Worm (Caenorhabditis elegans): ENCODE measurements around the gene cnnm-2.

DNA sequence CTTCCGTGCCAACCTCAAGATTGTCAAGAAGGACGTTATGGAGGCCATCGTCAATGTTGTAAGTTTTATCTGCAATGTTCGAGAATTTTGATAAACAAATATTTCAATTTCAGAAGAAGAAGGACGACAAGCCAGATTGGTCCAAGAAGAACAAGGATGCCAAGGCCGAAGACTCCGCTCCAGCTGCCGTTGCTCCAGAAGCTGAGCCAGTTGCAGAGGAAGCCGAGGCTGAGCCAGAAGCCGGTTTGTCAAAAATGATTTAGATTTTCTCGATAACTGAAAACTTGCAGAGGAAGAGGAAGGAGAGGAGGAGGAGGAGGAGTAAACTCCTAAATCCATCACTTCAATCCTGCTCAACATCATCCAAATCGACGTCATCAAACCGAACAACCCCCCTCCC is 21.8 kb upstream of the cnnm-2 start:
- TF ChIP-seq ama-1 (optimal IDR thresholded peaks at IDR 0.05) (no peak), tra-4 (tag; optimal IDR thresholded peaks at IDR 0.05) (no peak), hmg-4 (GFP tag; optimal IDR thresholded peaks at IDR 0.05) (no peak), aly-1 (tag; optimal IDR thresholded peaks at IDR 0.05) (no peak)

Data from whole organism, early embryonic.